Worm (Caenorhabditis elegans): ENCODE data around the gene mrps-11.

- TF ChIP-seq nhr-80 (tag; optimal IDR thresholded peaks at IDR 0.05) (no peak), rec-8 (tag; optimal IDR thresholded peaks at IDR 0.05) (no peak), F23B12.7 (tag; optimal IDR thresholded peaks at IDR 0.05; ENCODE audit: insufficient read depth) (no peak), ceh-58 (GFP tag; IDR thresholded peaks at IDR 0.05) (no peak), F37B4.10 (GFP tag; IDR thresholded peaks at IDR 0.05) (no peak), ama-1 (optimal IDR thresholded peaks at IDR 0.05) (no peak), ama-1 (GFP tag; optimal IDR thresholded peaks at IDR 0.05) (no peak), lsl-1 (GFP tag; optimal IDR thresholded peaks at IDR 0.05) (no peak)
Observed at ce11 chrV:12446895-12447294, 47.5 kb downstream of the mrps-11 start, which contains the start of the genes pals-38 and C54D10.9.
